Fruit fly (Drosophila melanogaster): ENCODE measurements around the gene CG34357.

DNA sequence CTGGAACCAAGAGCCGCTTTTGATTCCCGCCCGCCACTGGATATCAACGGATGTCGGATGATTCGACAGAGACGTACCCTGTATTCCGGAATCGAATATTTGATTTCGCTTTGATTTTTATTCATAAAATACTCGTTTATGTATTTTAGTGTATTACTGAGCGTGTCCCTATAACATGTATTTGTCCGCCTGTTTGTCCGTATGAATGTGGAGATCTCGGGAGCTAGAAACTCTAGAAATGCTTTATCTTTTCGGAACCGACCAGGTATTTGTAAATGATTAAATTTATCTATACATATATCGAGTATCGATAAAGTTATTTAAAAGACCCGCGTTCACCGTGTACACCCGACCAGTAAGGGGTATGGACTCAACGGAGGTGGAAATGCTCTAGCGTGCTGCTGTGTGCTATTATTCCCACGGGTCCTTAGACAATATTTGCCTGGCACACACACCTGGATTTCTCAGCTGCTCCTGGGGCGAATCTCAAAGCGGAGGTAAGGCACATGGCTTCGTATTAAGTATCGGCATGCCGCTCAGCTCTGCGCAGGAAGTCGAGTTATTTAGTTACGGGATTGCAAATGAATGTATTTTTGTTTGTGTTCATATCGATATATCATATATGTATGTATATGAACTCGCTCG is 44.1 kb upstream of the CG34357 start:
- no peak for TF ChIP-seq psq (GFP tag; optimal IDR thresholded peaks at IDR 0.05)
- no peak for TF ChIP-seq CG32264 (GFP tag; optimal IDR thresholded peaks at IDR 0.05)
- no peak for TF ChIP-seq Abd-B (GFP tag; optimal IDR thresholded peaks at IDR 0.05)
- no peak for TF ChIP-seq pan (optimal IDR thresholded peaks at IDR 0.05)
- no peak for TF ChIP-seq h (GFP tag; optimal IDR thresholded peaks at IDR 0.05)
- no peak for TF ChIP-seq Rel (GFP tag; optimal IDR thresholded peaks at IDR 0.05)
- TF ChIP-seq Rel (tag; optimal IDR thresholded peaks at IDR 0.05): no peak
- no peak for TF ChIP-seq Mio (GFP tag; optimal IDR thresholded peaks at IDR 0.05)
- TF ChIP-seq N (GFP tag; optimal IDR thresholded peaks at IDR 0.05): no peak
- no peak for TF ChIP-seq usp (GFP tag; optimal IDR thresholded peaks at IDR 0.05)
- no peak for TF ChIP-seq Jra (GFP tag; optimal IDR thresholded peaks at IDR 0.05)
- TF ChIP-seq foxo (GFP tag; optimal IDR thresholded peaks at IDR 0.05): no peak
- TF ChIP-seq Myc (optimal IDR thresholded peaks at IDR 0.05): no peak
- no peak for TF ChIP-seq Hnf4 (GFP tag; optimal IDR thresholded peaks at IDR 0.05)
- no peak for TF ChIP-seq woc (GFP tag; optimal IDR thresholded peaks at IDR 0.05)

Measured in whole organism, wandering third instar larva.